Worm (Caenorhabditis elegans) whole organism, mixed stage, embryonic: Measurements from ENCODE around the gene Y58A7A.1.

Experiments
- lin-13 ChIP-seq: fragments of 150-350 bp; optimal IDR thresholded peaks from 2 replicates; lab custom pipeline; 2014; ENCODE audit warnings: missing biosample characterization, missing genetic modification characterization
- lsy-2 ChIP-seq: fragments of 150-350 bp; optimal IDR thresholded peaks from 2 replicates; lab custom pipeline; 2014; ENCODE audit warnings: missing biosample characterization, missing genetic modification characterization
- mls-2 ChIP-seq: sonication (generic microtip); optimal IDR thresholded peaks from 2 replicates; lab custom pipeline; 2016; ENCODE audit warnings: mild to moderate bottlenecking, missing genetic modification characterization, moderate library complexity, missing compliant biosample characterization
- nhr-12 ChIP-seq: fragments of 150-350 bp; optimal IDR thresholded peaks from 2 replicates; lab custom pipeline; 2014; ENCODE audit warnings: missing biosample characterization, missing genetic modification characterization
- nhr-237 ChIP-seq: fragments of 150-350 bp; optimal IDR thresholded peaks from 2 replicates; lab custom pipeline; 2014; ENCODE audit warnings: missing biosample characterization, missing genetic modification characterization
- pha-4 ChIP-seq: fragments of 150-350 bp; optimal IDR thresholded peaks from 2 replicates; lab custom pipeline; 2018; ENCODE audit warnings: missing biosample characterization, missing genetic modification reagents, missing genetic modification characterization
- sptf-1 ChIP-seq: sonication (generic microtip); optimal IDR thresholded peaks from 2 replicates; lab custom pipeline; 2017; ENCODE audit warnings: mild to moderate bottlenecking, missing genetic modification characterization, moderate library complexity, missing compliant biosample characterization
- zip-8 ChIP-seq: fragments of 150-350 bp; optimal IDR thresholded peaks from 2 replicates; lab custom pipeline; 2014; ENCODE audit warnings: missing biosample characterization, missing genetic modification characterization

DNA sequence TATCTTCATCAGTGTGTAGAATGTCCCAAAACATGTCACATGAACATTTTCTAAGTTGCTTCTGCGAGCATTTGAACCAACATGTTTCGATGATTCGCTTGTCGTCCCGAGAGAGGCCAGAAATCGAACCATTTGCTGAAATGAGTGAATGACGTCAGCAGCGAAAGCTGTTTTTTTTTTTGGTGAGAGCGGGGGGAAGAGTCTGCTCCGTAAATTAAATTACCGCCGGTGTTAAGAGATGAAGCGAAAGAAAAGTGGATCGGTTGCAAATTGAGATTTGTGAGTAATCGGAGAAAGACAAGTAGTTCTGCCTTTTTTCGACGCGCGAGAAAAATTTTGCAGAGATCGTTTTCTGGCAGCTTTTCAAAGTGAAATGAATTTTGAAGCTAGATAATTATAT lies 19.0 kb upstream of the Y58A7A.1 start:
- TF ChIP-seq nhr-12 (tag; lab: Kevin White, UChicago) (no peak), lsy-2 (tag; lab: Kevin White, UChicago) (no peak), lin-13 (tag; lab: Kevin White, UChicago) (no peak), mls-2 (tag; lab: Kevin White, UChicago) (no peak), sptf-1 (tag; lab: Kevin White, UChicago) (no peak), pha-4 (tag; lab: Kevin White, UChicago) (no peak), zip-8 (tag; lab: Kevin White, UChicago) (no peak), nhr-237 (tag; lab: Kevin White, UChicago) (no peak)
